Worm (Caenorhabditis elegans): Measurements from ENCODE around the gene gpn-1.
A peak's percentile ranks its signal among the peaks of the same experiment; 100 is the strongest.

Gene gpn-1

ce11 chrX:15730342-15730741 lies 48.8 kb downstream of the gpn-1 start:
- TF ChIP-seq sea-2 (GFP tag; optimal IDR thresholded peaks at IDR 0.05) (no peak), elt-1 (tag; optimal IDR thresholded peaks at IDR 0.05) (no peak), nhr-28 (tag; optimal IDR thresholded peaks at IDR 0.05) (no peak), unc-39 (tag; optimal IDR thresholded peaks at IDR 0.05) (no peak), pqm-1 (tag; optimal IDR thresholded peaks at IDR 0.05) (no peak), egl-27 (tag; optimal IDR thresholded peaks at IDR 0.05) (no peak), mml-1 (tag; optimal IDR thresholded peaks at IDR 0.05) (no peak), nhr-67 (tag; optimal IDR thresholded peaks at IDR 0.05) (no peak), fkh-2 (tag; optimal IDR thresholded peaks at IDR 0.05) (no peak), fkh-10 (GFP tag; optimal IDR thresholded peaks at IDR 0.05) (no peak), nhr-23 (tag; optimal IDR thresholded peaks at IDR 0.05) (no peak)

ce11 chrX:15731668-15732067 lies 50.2 kb downstream of the gpn-1 start, which contains the start of gene lin-15A:
TSS of gene lin-15A (plus strand) at chrX:15731968.
- TF ChIP-seq pqm-1 (tag; optimal IDR thresholded peaks at IDR 0.05) (no peak), ztf-4 (tag; optimal IDR thresholded peaks at IDR 0.05) (no peak), aly-2 (tag; optimal IDR thresholded peaks at IDR 0.05) (no peak), lin-39 (tag; optimal IDR thresholded peaks at IDR 0.05) (no peak), unc-39 (tag; optimal IDR thresholded peaks at IDR 0.05) (no peak), elt-2 (tag; optimal IDR thresholded peaks at IDR 0.05) (no peak), nhr-67 (tag; optimal IDR thresholded peaks at IDR 0.05) (no peak), fos-1 (tag; optimal IDR thresholded peaks at IDR 0.05) (no peak), elt-1 (tag; optimal IDR thresholded peaks at IDR 0.05) (no peak), nfya-1 (tag; optimal IDR thresholded peaks at IDR 0.05; ENCODE audit: insufficient read depth) (no peak), mdl-1 (tag; optimal IDR thresholded peaks at IDR 0.05) (no peak), pha-4 (tag; optimal IDR thresholded peaks at IDR 0.05) (no peak), egl-5 (tag; optimal IDR thresholded peaks at IDR 0.05) (no peak), ZK546.5 (tag; optimal IDR thresholded peaks at IDR 0.05) (no peak), lsy-12 (tag; optimal IDR thresholded peaks at IDR 0.05) (no peak), ztf-11 (tag; optimal IDR thresholded peaks at IDR 0.05) (no peak), nhr-76 (tag; optimal IDR thresholded peaks at IDR 0.05) (no peak), tbx-2 (tag; optimal IDR thresholded peaks at IDR 0.05) (no peak), mml-1 (tag; optimal IDR thresholded peaks at IDR 0.05) (no peak)

ce11 chrX:15736419-15736818 lies 54.9 kb downstream of the gpn-1 start:
- peak; percentile 85 for TF ChIP-seq nhr-77 (tag; optimal IDR thresholded peaks at IDR 0.05)
- TF ChIP-seq skn-1 (tag; optimal IDR thresholded peaks at IDR 0.05): peak; percentile 70
- peak; percentile 72 for TF ChIP-seq ceh-82 (tag; optimal IDR thresholded peaks at IDR 0.05)
- TF ChIP-seq nhr-25 (tag; optimal IDR thresholded peaks at IDR 0.05): peak; percentile 84
- TF ChIP-seq pqm-1 (tag; optimal IDR thresholded peaks at IDR 0.05): peak; percentile 47
- peak; percentile 82 for TF ChIP-seq tbx-2 (tag; optimal IDR thresholded peaks at IDR 0.05)
- no peak for TF ChIP-seq unc-62 (GFP tag; optimal IDR thresholded peaks at IDR 0.05)
- peak; percentile 97 for TF ChIP-seq ceh-28 (tag; optimal IDR thresholded peaks at IDR 0.05)
- peak; percentile 47 for TF ChIP-seq egl-5 (tag; optimal IDR thresholded peaks at IDR 0.05)
- TF ChIP-seq daf-12 (tag; optimal IDR thresholded peaks at IDR 0.05): no peak
- TF ChIP-seq lin-15B (tag; optimal IDR thresholded peaks at IDR 0.05): peak; percentile 59
- TF ChIP-seq mml-1 (tag; optimal IDR thresholded peaks at IDR 0.05): no peak
- TF ChIP-seq nhr-43 (tag; optimal IDR thresholded peaks at IDR 0.05; ENCODE audit: poor library complexity, severe bottlenecking): peak; percentile 92
- peak; percentile 60 for TF ChIP-seq R02D3.7 (tag; optimal IDR thresholded peaks at IDR 0.05)
- TF ChIP-seq jun-1 (tag; optimal IDR thresholded peaks at IDR 0.05): peak; percentile 91
- TF ChIP-seq nfya-1 (tag; optimal IDR thresholded peaks at IDR 0.05; ENCODE audit: insufficient read depth): no peak
- TF ChIP-seq lin-39 (tag; optimal IDR thresholded peaks at IDR 0.05): peak; percentile 46
- TF ChIP-seq pha-4 (tag; optimal IDR thresholded peaks at IDR 0.05): peak; percentile 86
- peak; percentile 48 for TF ChIP-seq elt-2 (tag; optimal IDR thresholded peaks at IDR 0.05)
- TF ChIP-seq egl-27 (tag; optimal IDR thresholded peaks at IDR 0.05): peak; percentile 4
- peak; percentile 65 for TF ChIP-seq lsy-12 (tag; optimal IDR thresholded peaks at IDR 0.05)
- peak; percentile 85 for TF ChIP-seq snpc-4 (tag; optimal IDR thresholded peaks at IDR 0.05)
- TF ChIP-seq ztf-4 (tag; optimal IDR thresholded peaks at IDR 0.05): no peak
- TF ChIP-seq nhr-28 (tag; optimal IDR thresholded peaks at IDR 0.05): no peak
- TF ChIP-seq nhr-23 (tag; optimal IDR thresholded peaks at IDR 0.05): peak; percentile 84
- peak; percentile 85 for TF ChIP-seq hmg-11 (tag; optimal IDR thresholded peaks at IDR 0.05)
